Fruit fly (Drosophila melanogaster) whole organism, embryonic: Measurements from ENCODE around the gene CG43902.

Experiments
- Adf1 ChIP-seq: fragments of 200-800 bp; sonication (Bioruptor generic); IDR thresholded peaks from 2 replicates; pipeline ENCODE4 v1.3.6; 2022; ENCODE audit warnings: missing biosample characterization, missing genetic modification characterization
- Aef1 ChIP-seq: fragments of 200-800 bp; sonication (Bioruptor generic); IDR thresholded peaks from 3 replicates; pipeline ENCODE4 v1.3.6; 2022; ENCODE audit warnings: missing biosample characterization, missing genetic modification characterization
- CG10462 ChIP-seq: fragments of 200-800 bp; sonication (Bioruptor generic); optimal IDR thresholded peaks from 2 replicates; lab custom pipeline; 2016; ENCODE audit warnings: missing biosample characterization, missing genetic modification characterization
- CG10654 ChIP-seq: fragments of 200-800 bp; sonication (Bioruptor generic); optimal IDR thresholded peaks from 2 replicates; lab custom pipeline; 2016; ENCODE audit warnings: missing biosample characterization, missing genetic modification characterization
- CG11456 ChIP-seq: fragments of 200-800 bp; sonication (Bioruptor generic); IDR thresholded peaks from 3 replicates; pipeline ENCODE4 v1.3.6; 2022; ENCODE audit warnings: missing biosample characterization, missing genetic modification characterization
- CG11696 ChIP-seq: fragments of 200-800 bp; sonication (Bioruptor generic); IDR thresholded peaks from 2 replicates; pipeline ENCODE4 v1.3.6; 2022; ENCODE audit warnings: missing biosample characterization, missing genetic modification characterization
- CG12071 ChIP-seq: fragments of 200-800 bp; sonication (Bioruptor generic); optimal IDR thresholded peaks from 3 replicates; lab custom pipeline; 2018; ENCODE audit warnings: missing biosample characterization, mild to moderate bottlenecking, missing genetic modification characterization
- CG12219 ChIP-seq: fragments of 200-800 bp; sonication (Bioruptor generic); optimal IDR thresholded peaks from 3 replicates; lab custom pipeline; 2018; ENCODE audit warnings: missing biosample characterization, mild to moderate bottlenecking, missing genetic modification characterization
- CG12659 ChIP-seq: fragments of 200-800 bp; sonication (Bioruptor generic); optimal IDR thresholded peaks from 3 replicates; lab custom pipeline; 2017; ENCODE audit warnings: mild to moderate bottlenecking, missing biosample characterization, missing genetic modification reagents, missing genetic modification characterization
- CG13123 ChIP-seq: fragments of 200-800 bp; sonication (Bioruptor generic); optimal IDR thresholded peaks from 2 replicates; lab custom pipeline; 2016; ENCODE audit warnings: missing biosample characterization, missing genetic modification characterization
- CG13424 ChIP-seq: fragments of 200-800 bp; sonication (Bioruptor generic); optimal IDR thresholded peaks from 2 replicates; lab custom pipeline; 2019; ENCODE audit warnings: missing biosample characterization, mild to moderate bottlenecking, missing genetic modification characterization, moderate library complexity
- CG14710 ChIP-seq: fragments of 200-800 bp; sonication (Bioruptor generic); optimal IDR thresholded peaks from 3 replicates; lab custom pipeline; 2019; ENCODE audit warnings: missing biosample characterization, mild to moderate bottlenecking, missing genetic modification characterization, moderate library complexity
- CG1603 ChIP-seq: fragments of 200-800 bp; sonication (Bioruptor generic); optimal IDR thresholded peaks from 2 replicates; lab custom pipeline; 2019; ENCODE audit warnings: missing biosample characterization, mild to moderate bottlenecking, missing genetic modification characterization, moderate library complexity
- CG17912 ChIP-seq: fragments of 200-800 bp; sonication (Bioruptor generic); optimal IDR thresholded peaks from 2 replicates; lab custom pipeline; 2018; ENCODE audit warnings: missing biosample characterization, mild to moderate bottlenecking, missing genetic modification characterization
- CG18011 ChIP-seq: fragments of 200-800 bp; sonication (Bioruptor generic); optimal IDR thresholded peaks from 2 replicates; lab custom pipeline; 2017; ENCODE audit warnings: missing biosample characterization, missing genetic modification characterization, mild to moderate bottlenecking, moderate library complexity, missing genotype
- CG2129 ChIP-seq: fragments of 200-800 bp; sonication (Bioruptor generic); IDR thresholded peaks from 2 replicates; pipeline ENCODE4 v1.3.6; 2022; ENCODE audit warnings: missing biosample characterization, missing genetic modification characterization; ENCODE audit not compliant: partially characterized antibody
- CG42726 ChIP-seq: fragments of 200-800 bp; sonication (Bioruptor generic); IDR thresholded peaks from 2 replicates; pipeline ENCODE4 v1.3.6; 2022; ENCODE audit warnings: missing biosample characterization, missing genetic modification characterization; ENCODE audit not compliant: partially characterized antibody
- CG4282 ChIP-seq: fragments of 200-800 bp; sonication (Bioruptor generic); optimal IDR thresholded peaks from 2 replicates; lab custom pipeline; 2016; ENCODE audit warnings: missing biosample characterization, missing genetic modification characterization
- CG4730 ChIP-seq: fragments of 200-800 bp; sonication (Bioruptor generic); IDR thresholded peaks from 2 replicates; pipeline ENCODE4 v1.3.6; 2022; ENCODE audit warnings: missing biosample characterization, missing genetic modification characterization
- CG4820 ChIP-seq: fragments of 200-800 bp; sonication (Bioruptor generic); optimal IDR thresholded peaks from 3 replicates; lab custom pipeline; 2016; ENCODE audit warnings: missing biosample characterization, missing genetic modification characterization
- CG6654 ChIP-seq: fragments of 200-800 bp; sonication (Bioruptor generic); optimal IDR thresholded peaks from 2 replicates; lab custom pipeline; 2017; ENCODE audit warnings: missing biosample characterization, mild to moderate bottlenecking, missing genetic modification characterization
- CG9817 ChIP-seq: fragments of 200-800 bp; sonication (Bioruptor generic); optimal IDR thresholded peaks from 2 replicates; lab custom pipeline; 2018; ENCODE audit warnings: missing biosample characterization, mild to moderate bottlenecking, missing genetic modification characterization, moderate library complexity
- D ChIP-seq, 2 experiments: fragments of 200-800 bp in 1 of 2; fragments of >200 bp in 1 of 2; sonication (Bioruptor generic) in 1 of 2; optimal IDR thresholded peaks; 2 replicates in 1 of 2; 3 replicates in 1 of 2; lab custom pipeline; 2017; ENCODE audit warnings: mild to moderate bottlenecking in 1 of 2, missing biosample characterization in 1 of 2, missing genetic modification characterization in 1 of 2, missing genetic modification reagents in 1 of 2
- Dip2 ChIP-seq: fragments of 200-800 bp; sonication (Bioruptor generic); IDR thresholded peaks from 2 replicates; pipeline ENCODE4 v1.3.6; 2022; ENCODE audit warnings: missing biosample characterization, missing genetic modification characterization
- HmgZ ChIP-seq: fragments of 200-800 bp; sonication (Bioruptor generic); optimal IDR thresholded peaks from 2 replicates; lab custom pipeline; 2018; ENCODE audit warnings: missing biosample characterization, mild to moderate bottlenecking, missing genetic modification characterization
- Hr51 ChIP-seq, 2 experiments: fragments of 200-800 bp; sonication (Bioruptor generic); optimal IDR thresholded peaks; 2 replicates in 1 of 2; 3 replicates in 1 of 2; lab custom pipeline; 2016 to 2018; ENCODE audit warnings: missing biosample characterization in 2 of 2, missing genetic modification characterization in 2 of 2, mild to moderate bottlenecking in 1 of 2, moderate library complexity in 1 of 2
- MESR4 ChIP-seq: fragments of 200-800 bp; sonication (Bioruptor generic); optimal IDR thresholded peaks from 2 replicates; lab custom pipeline; 2018; ENCODE audit warnings: missing biosample characterization, mild to moderate bottlenecking, missing genetic modification characterization, moderate library complexity
- Mrtf ChIP-seq: fragments of 200-800 bp; sonication (Bioruptor generic); IDR thresholded peaks from 3 replicates; pipeline ENCODE4 v1.3.6; 2022; ENCODE audit warnings: missing biosample characterization, missing genetic modification characterization
- NK7.1 ChIP-seq: fragments of 200-800 bp; sonication (Bioruptor generic); optimal IDR thresholded peaks from 3 replicates; lab custom pipeline; 2016; ENCODE audit warnings: missing biosample characterization, missing genetic modification characterization
- Nf-YC ChIP-seq: fragments of 200-800 bp; optimal IDR thresholded peaks from 3 replicates; lab custom pipeline; 2019; ENCODE audit warnings: missing biosample characterization, mild to moderate bottlenecking, missing genetic modification characterization, moderate library complexity
- PHDP ChIP-seq: fragments of 200-800 bp; sonication (Bioruptor generic); optimal IDR thresholded peaks from 3 replicates; lab custom pipeline; 2018; ENCODE audit warnings: missing biosample characterization, mild to moderate bottlenecking, missing genetic modification characterization, moderate library complexity
- TFAM ChIP-seq: fragments of 200-800 bp; sonication (Bioruptor generic); optimal IDR thresholded peaks from 2 replicates; lab custom pipeline; 2017; ENCODE audit warnings: missing biosample characterization, missing genetic modification characterization, inconsistent platforms
- Vsx1 ChIP-seq: fragments of 200-800 bp; sonication (Bioruptor generic); optimal IDR thresholded peaks from 2 replicates; lab custom pipeline; 2017; ENCODE audit warnings: missing biosample characterization, mild to moderate bottlenecking, missing genetic modification characterization, missing genetic modification reagents
- Xbp1 ChIP-seq: fragments of 200-800 bp; sonication (Bioruptor generic); optimal IDR thresholded peaks from 3 replicates; lab custom pipeline; 2016; ENCODE audit warnings: missing biosample characterization, mild to moderate bottlenecking, missing genetic modification characterization
- btn ChIP-seq: fragments of 200-800 bp; sonication (Bioruptor generic); optimal IDR thresholded peaks from 2 replicates; lab custom pipeline; 2016; ENCODE audit warnings: missing biosample characterization, missing genetic modification characterization
- corto ChIP-seq: fragments of 200-800 bp; sonication (Bioruptor generic); optimal IDR thresholded peaks from 2 replicates; lab custom pipeline; 2016; ENCODE audit warnings: missing biosample characterization, mild to moderate bottlenecking, missing genetic modification characterization, moderate library complexity
- dan ChIP-seq: fragments of 200-800 bp; sonication (Bioruptor generic); IDR thresholded peaks from 2 replicates; pipeline ENCODE4 v1.3.6; 2022; ENCODE audit warnings: missing biosample characterization, missing genetic modification characterization
- danr ChIP-seq: fragments of 200-800 bp; sonication (Bioruptor generic); IDR thresholded peaks from 2 replicates; pipeline ENCODE4 v1.3.6; 2022; ENCODE audit warnings: missing biosample characterization, missing genetic modification characterization
- dm ChIP-seq: fragments of 200-800 bp; sonication (Bioruptor generic); optimal IDR thresholded peaks from 3 replicates; lab custom pipeline; 2016; ENCODE audit warnings: missing biosample characterization, missing genetic modification characterization
- fd3F ChIP-seq: fragments of 200-800 bp; sonication (Bioruptor generic); optimal IDR thresholded peaks from 2 replicates; lab custom pipeline; 2018; ENCODE audit warnings: missing biosample characterization, mild to moderate bottlenecking, missing genetic modification characterization, moderate library complexity
- fd64A ChIP-seq: fragments of 200-800 bp; sonication (Bioruptor generic); optimal IDR thresholded peaks from 3 replicates; lab custom pipeline; 2018; ENCODE audit warnings: missing biosample characterization, mild to moderate bottlenecking, missing genetic modification characterization
- insv ChIP-seq, 2 experiments: fragments of 200-800 bp; sonication (Bioruptor generic); optimal IDR thresholded peaks; 3 replicates each; lab custom pipeline; 2016 to 2018; ENCODE audit warnings: missing biosample characterization in 2 of 2, missing genetic modification characterization in 2 of 2
- lilli ChIP-seq: fragments of 200-800 bp; sonication (Bioruptor generic); optimal IDR thresholded peaks from 3 replicates; lab custom pipeline; 2016; ENCODE audit warnings: missing biosample characterization, missing genetic modification characterization
- luna ChIP-seq: fragments of 200-800 bp; sonication (Bioruptor generic); optimal IDR thresholded peaks from 2 replicates; lab custom pipeline; 2016; ENCODE audit warnings: missing biosample characterization, missing genetic modification characterization
- oc ChIP-seq: fragments of 200-800 bp; sonication (Bioruptor generic); optimal IDR thresholded peaks from 2 replicates; lab custom pipeline; 2018; ENCODE audit warnings: missing biosample characterization, mild to moderate bottlenecking, missing genetic modification characterization, moderate library complexity
- run ChIP-seq: fragments of 200-800 bp; sonication (Bioruptor generic); optimal IDR thresholded peaks from 3 replicates; lab custom pipeline; 2018; ENCODE audit warnings: missing biosample characterization, mild to moderate bottlenecking, missing genetic modification characterization
- scrt ChIP-seq: fragments of 200-800 bp; sonication (Bioruptor generic); optimal IDR thresholded peaks from 2 replicates; lab custom pipeline; 2018; ENCODE audit warnings: missing biosample characterization, mild to moderate bottlenecking, missing genetic modification characterization, moderate library complexity
- slbo ChIP-seq: fragments of 200-800 bp; sonication (Bioruptor generic); IDR thresholded peaks from 2 replicates; pipeline ENCODE4 v1.3.6; 2022; ENCODE audit warnings: missing biosample characterization, missing genetic modification characterization
- slp2 ChIP-seq: fragments of 200-800 bp; sonication (Bioruptor generic); optimal IDR thresholded peaks from 2 replicates; lab custom pipeline; 2016; ENCODE audit warnings: missing biosample characterization, missing genetic modification characterization
- sna ChIP-seq: fragments of 200-800 bp; sonication (Bioruptor generic); IDR thresholded peaks from 2 replicates; pipeline ENCODE4 v1.3.6; 2022; ENCODE audit warnings: missing biosample characterization, missing genetic modification characterization; ENCODE audit not compliant: partially characterized antibody
- trh ChIP-seq: fragments of 200-800 bp; sonication (Bioruptor generic); optimal IDR thresholded peaks from 2 replicates; lab custom pipeline; 2016; ENCODE audit warnings: missing biosample characterization, missing genetic modification characterization

CG43902 gene

dm6 chrX:10232497-10232896 lies 74.3 kb downstream of the CG43902 start (continued):
- TF ChIP-seq fd3F (GFP tag; lab: Kevin White, UChicago) (peak; percentile 78), CG18011 (peak; percentile 51), Vsx1 (peak; percentile 74), btn (GFP tag; lab: Kevin White, UChicago) (no peak), CG4820 (GFP tag; lab: Kevin White, UChicago) (peak; percentile 30), dm (GFP tag; lab: Kevin White, UChicago) (peak; percentile 28), HmgZ (peak; percentile 71), CG11696 (GFP tag; lab: Robert Waterston, UW) (no peak), insv (GFP tag; optimal IDR thresholded peaks at IDR 0.05; lab: Kevin White, UChicago) (peak in 1 of 2 experiments; percentile 1), CG12219 (GFP tag; lab: Kevin White, UChicago) (peak; percentile 74), corto (GFP tag; lab: Kevin White, UChicago) (no peak), CG10654 (GFP tag; lab: Kevin White, UChicago) (peak; percentile 10), CG1603 (tag; lab: Kevin White, UChicago) (no peak), scrt (GFP tag; lab: Kevin White, UChicago) (no peak), CG42726 (GFP tag; lab: Robert Waterston, UW) (no peak), CG12659 (GFP tag; lab: Kevin White, UChicago) (peak; percentile 86), trh (GFP tag; lab: Kevin White, UChicago) (peak; percentile 50), CG6654 (GFP tag; lab: Kevin White, UChicago) (peak; percentile 18), NK7.1 (GFP tag; lab: Kevin White, UChicago) (peak; percentile 4), TFAM (GFP tag; lab: Kevin White, UChicago) (no peak), Mrtf (peak; percentile 66; the same call in 2 of the 3 replicates), Hr51 (GFP tag; optimal IDR thresholded peaks at IDR 0.05; lab: Kevin White, UChicago) (peak; percentile 67 to 97), fd64A (GFP tag; lab: Kevin White, UChicago) (no peak), CG4730 (GFP tag; lab: Robert Waterston, UW) (no peak), MESR4 (no peak), Xbp1 (GFP tag; lab: Kevin White, UChicago) (peak; percentile 76), CG2129 (GFP tag; lab: Robert Waterston, UW) (no peak), Nf-YC (tag; lab: Kevin White, UChicago) (peak; percentile 67), Aef1 (GFP tag; lab: Robert Waterston, UW) (peak; percentile 45; the same call in 2 of the 3 replicates), lilli (GFP tag; lab: Kevin White, UChicago) (peak; percentile 33), CG14710 (tag; lab: Kevin White, UChicago) (no peak), run (tag; lab: Kevin White, UChicago) (peak; percentile 89), CG13424 (tag; lab: Kevin White, UChicago) (peak; percentile 90), CG9817 (tag; lab: Kevin White, UChicago) (peak; percentile 71), CG4282 (GFP tag; lab: Kevin White, UChicago) (no peak), luna (no peak), CG17912 (no peak), slbo (GFP tag; lab: Robert Waterston, UW) (peak; percentile 72), danr (GFP tag; lab: Robert Waterston, UW) (peak; percentile 55; the same call in 1 of the 2 replicates)

DNA sequence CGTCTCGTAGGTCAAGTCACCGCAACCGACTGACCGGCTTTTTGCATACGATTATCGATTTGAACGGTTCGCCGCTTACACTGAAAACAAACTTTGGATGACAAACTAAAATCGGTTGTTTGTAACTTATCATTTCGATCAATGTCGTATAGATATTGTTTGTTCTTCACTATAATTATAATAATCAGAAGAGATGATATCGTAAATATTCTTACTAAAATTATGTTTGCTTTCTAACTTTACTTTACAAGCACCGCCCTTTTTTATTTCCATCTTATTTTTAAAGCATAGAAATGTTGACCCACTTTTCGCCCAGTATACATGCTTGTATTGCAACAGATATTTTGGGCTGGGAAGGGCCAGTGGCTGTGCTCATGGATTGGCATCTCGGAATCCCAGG lies 74.8 kb downstream of the CG43902 start, which contains the start of gene CG2961:
CG2961 (minus strand) TSS at position 16 of the 400 bp plus-strand sequence.
- TF ChIP-seq dan (GFP tag; lab: Robert Waterston, UW) (no peak), Adf1 (GFP tag; lab: Robert Waterston, UW) (no peak), CG11456 (GFP tag; lab: Robert Waterston, UW) (no peak), CG13123 (GFP tag; lab: Kevin White, UChicago) (no peak), insv (GFP tag; optimal IDR thresholded peaks at IDR 0.05; lab: Kevin White, UChicago) (no peak), Dip2 (GFP tag; lab: Robert Waterston, UW) (no peak), slp2 (GFP tag; lab: Kevin White, UChicago) (no peak), CG10462 (GFP tag; lab: Kevin White, UChicago) (no peak), D (optimal IDR thresholded peaks at IDR 0.05; lab: Kevin White, UChicago) (no peak), D (GFP tag; optimal IDR thresholded peaks at IDR 0.05; lab: Kevin White, UChicago) (no peak), oc (tag; lab: Kevin White, UChicago) (no peak), PHDP (tag; lab: Kevin White, UChicago) (peak; percentile 25), sna (GFP tag; lab: Robert Waterston, UW) (no peak), CG12071 (GFP tag; lab: Kevin White, UChicago) (no peak)
